Fruit fly (Drosophila melanogaster) whole organism, adult: Measurements from ENCODE around the gene CG4839.
A peak's percentile ranks its signal among the peaks of the same experiment; 100 is the strongest.

Experiments used
- CG11617 ChIP-seq: fragments of 200-800 bp; sonication (Bioruptor generic); optimal IDR thresholded peaks from 2 replicates; lab custom pipeline; 2017; ENCODE audit warnings: mild to moderate bottlenecking, missing biosample characterization, missing genetic modification reagents, missing genetic modification characterization
- CG12768 ChIP-seq: fragments of 200-800 bp; sonication (Bioruptor generic); optimal IDR thresholded peaks from 2 replicates; lab custom pipeline; 2017; ENCODE audit warnings: missing biosample characterization, missing genetic modification characterization, mild to moderate bottlenecking, moderate library complexity, missing genetic modification reagents
- CG14711 ChIP-seq: fragments of 200-800 bp; sonication (Bioruptor generic); optimal IDR thresholded peaks from 2 replicates; lab custom pipeline; 2018; ENCODE audit warnings: missing biosample characterization, mild to moderate bottlenecking, missing genetic modification characterization, moderate library complexity
- CG1620 ChIP-seq: fragments of 200-800 bp; sonication (Bioruptor generic); optimal IDR thresholded peaks from 2 replicates; lab custom pipeline; 2016; ENCODE audit warnings: missing biosample characterization, missing genetic modification characterization
- CG33017 ChIP-seq: fragments of 200-800 bp; sonication (Bioruptor generic); optimal IDR thresholded peaks from 2 replicates; lab custom pipeline; 2018; ENCODE audit warnings: missing biosample characterization, mild to moderate bottlenecking, missing genetic modification characterization, moderate library complexity
- CG5204 ChIP-seq: fragments of 200-800 bp; sonication (Bioruptor generic); optimal IDR thresholded peaks from 2 replicates; lab custom pipeline; 2016; ENCODE audit warnings: missing biosample characterization, missing genetic modification characterization
- CG7045 ChIP-seq: fragments of 200-800 bp; sonication (Bioruptor generic); optimal IDR thresholded peaks from 2 replicates; lab custom pipeline; 2017; ENCODE audit warnings: missing biosample characterization, mild to moderate bottlenecking, missing genetic modification characterization
- CG7101 ChIP-seq: fragments of 200-800 bp; sonication (Bioruptor generic); optimal IDR thresholded peaks from 2 replicates; lab custom pipeline; 2018; ENCODE audit warnings: missing biosample characterization, mild to moderate bottlenecking, missing genetic modification characterization, moderate library complexity
- Clk ChIP-seq: fragments of 200-800 bp; sonication (Bioruptor generic); optimal IDR thresholded peaks from 2 replicates; lab custom pipeline; 2017; ENCODE audit warnings: missing biosample characterization, missing genetic modification characterization
- Crg-1 ChIP-seq: fragments of 200-800 bp; sonication (Bioruptor generic); optimal IDR thresholded peaks from 2 replicates; lab custom pipeline; 2016; ENCODE audit warnings: missing biosample characterization, missing genetic modification characterization
- Hr96 ChIP-seq: fragments of 200-800 bp; sonication (Bioruptor generic); optimal IDR thresholded peaks from 2 replicates; lab custom pipeline; 2016; ENCODE audit warnings: missing biosample characterization, missing genetic modification characterization
- Mnt ChIP-seq: fragments of 200-800 bp; sonication (Bioruptor generic); optimal IDR thresholded peaks from 2 replicates; lab custom pipeline; 2016; ENCODE audit warnings: missing biosample characterization, mild to moderate bottlenecking, missing genetic modification characterization
- bab1 ChIP-seq: fragments of 200-800 bp; sonication (Bioruptor generic); optimal IDR thresholded peaks from 3 replicates; lab custom pipeline; 2019; ENCODE audit warnings: missing biosample characterization, mild to moderate bottlenecking, missing genetic modification characterization, moderate library complexity
- cic ChIP-seq: fragments of 200-800 bp; sonication (Bioruptor generic); optimal IDR thresholded peaks from 2 replicates; lab custom pipeline; 2017; ENCODE audit warnings: missing biosample characterization, mild to moderate bottlenecking, missing genetic modification characterization, moderate library complexity
- cnc ChIP-seq, 2 experiments: fragments of >200 bp; optimal IDR thresholded peaks; 2 replicates each; lab custom pipeline; 2017
- kay ChIP-seq: fragments of 200-800 bp; sonication (Bioruptor generic); peaks from one replicate; lab custom pipeline; 2016; ENCODE audit warnings: missing biosample characterization, missing genetic modification characterization, borderline replicate concordance
- ovo ChIP-seq: fragments of 200-800 bp; sonication (Bioruptor generic); optimal IDR thresholded peaks from 2 replicates; lab custom pipeline; 2016; ENCODE audit warnings: missing biosample characterization, missing genetic modification characterization
- pad ChIP-seq: fragments of 200-800 bp; sonication (Bioruptor generic); optimal IDR thresholded peaks from 3 replicates; lab custom pipeline; 2017; ENCODE audit warnings: missing biosample characterization, missing genetic modification characterization, mild to moderate bottlenecking, moderate library complexity, missing genetic modification reagents
- tj ChIP-seq: fragments of 200-800 bp; sonication (Bioruptor generic); optimal IDR thresholded peaks from 3 replicates; lab custom pipeline; 2017; ENCODE audit warnings: missing biosample characterization, mild to moderate bottlenecking, missing genetic modification characterization, moderate library complexity
- toe ChIP-seq: fragments of 200-800 bp; sonication (Bioruptor generic); optimal IDR thresholded peaks from 2 replicates; lab custom pipeline; 2016; ENCODE audit warnings: missing biosample characterization, missing genetic modification characterization

The CG4839 gene

DNA sequence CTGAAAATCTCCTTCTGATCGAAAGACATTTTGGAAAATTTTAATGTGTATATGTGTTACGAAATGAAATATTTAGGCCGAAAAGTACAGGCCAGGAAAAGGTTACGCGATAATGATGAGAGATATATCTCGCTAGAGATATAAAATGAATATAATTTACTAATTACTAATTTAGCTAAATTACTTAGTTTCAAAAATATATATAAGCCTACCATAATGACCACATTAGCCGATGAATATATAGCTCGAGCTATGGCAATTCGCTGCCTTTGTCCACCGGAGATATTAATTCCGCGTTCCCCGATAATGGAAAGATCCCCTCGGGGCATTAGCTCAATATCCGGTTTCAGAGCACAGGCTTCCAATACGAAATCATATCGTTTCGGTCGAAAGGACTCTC is 46.8 kb downstream of the CG4839 start, which contains the start of gene Fum4:
Gene Fum4, minus strand, starts transcription at position 101 of the 400 bp plus-strand sequence.
- TF ChIP-seq Clk (GFP tag; lab: Kevin White, UChicago): no peak
- TF ChIP-seq Hr96 (GFP tag; lab: Kevin White, UChicago): no peak
- TF ChIP-seq kay (GFP tag; lab: Kevin White, UChicago): no peak
- TF ChIP-seq bab1 (GFP tag; lab: Kevin White, UChicago): no peak
- TF ChIP-seq toe (GFP tag; lab: Kevin White, UChicago): no peak
- no peak for TF ChIP-seq Mnt (GFP tag; lab: Kevin White, UChicago)
- no peak for TF ChIP-seq CG33017
- no peak for TF ChIP-seq CG5204
- TF ChIP-seq CG12768 (GFP tag; lab: Kevin White, UChicago): no peak
- TF ChIP-seq ovo: no peak
- no peak for TF ChIP-seq pad (GFP tag; lab: Kevin White, UChicago)
- TF ChIP-seq CG7045 (GFP tag; lab: Kevin White, UChicago): no peak
- no peak for TF ChIP-seq CG1620 (GFP tag; lab: Kevin White, UChicago)
- TF ChIP-seq CG14711 (tag; lab: Kevin White, UChicago): no peak
- TF ChIP-seq Crg-1 (GFP tag; lab: Kevin White, UChicago): no peak
- TF ChIP-seq CG11617 (GFP tag; lab: Kevin White, UChicago): no peak
- TF ChIP-seq cic (GFP tag; lab: Kevin White, UChicago): no peak
- no peak for TF ChIP-seq tj (GFP tag; lab: Kevin White, UChicago)
- TF ChIP-seq CG7101: no peak
- no peak for TF ChIP-seq cnc (optimal IDR thresholded peaks at IDR 0.05; lab: Kevin White, UChicago)

DNA sequence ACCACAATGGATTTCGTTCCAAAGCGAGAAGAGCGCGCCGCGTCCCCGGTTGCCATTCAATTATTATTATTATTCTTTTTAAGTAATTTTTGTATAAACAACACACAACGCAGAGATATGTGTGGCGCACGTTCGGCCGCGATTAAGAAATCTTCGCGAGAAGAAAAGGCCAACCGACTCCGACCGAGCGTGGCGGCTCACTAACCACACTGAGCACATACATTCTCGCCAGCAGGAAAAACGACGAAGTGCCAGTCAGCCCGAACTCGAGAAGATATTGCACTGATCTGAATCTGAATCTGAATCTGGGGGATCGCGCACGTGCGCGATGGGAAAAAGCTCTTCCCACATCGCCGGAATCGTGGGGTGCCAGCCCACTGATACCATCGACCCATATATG is 54.3 kb downstream of the CG4839 start, which contains the start of gene Sur:
Gene Sur, minus strand, starts transcription at position 207 of the 400 bp plus-strand sequence.
- TF ChIP-seq Clk (GFP tag; lab: Kevin White, UChicago) (no peak), cic (GFP tag; lab: Kevin White, UChicago) (no peak), CG1620 (GFP tag; lab: Kevin White, UChicago) (no peak)

DNA sequence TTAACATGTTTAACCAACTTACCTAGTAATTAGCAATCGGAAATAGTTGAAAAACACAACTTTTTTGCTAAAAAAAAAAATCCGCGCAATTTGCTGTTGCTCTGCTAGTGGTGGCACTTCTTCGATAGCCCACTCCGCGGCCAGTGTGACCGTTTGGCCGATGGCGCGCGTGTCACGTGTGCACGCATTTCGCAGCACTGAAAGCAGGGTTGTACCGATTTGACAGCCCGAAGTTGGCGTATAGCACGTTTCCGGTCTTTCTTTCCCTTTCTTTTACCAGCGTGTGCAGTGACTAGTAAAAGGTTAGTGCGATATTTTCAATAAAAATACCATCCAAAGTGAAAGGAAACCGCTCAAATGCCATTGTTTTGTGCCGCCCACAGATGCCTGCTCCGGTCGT is 56.3 kb downstream of the CG4839 start, which contains the start of the genes Ripalpha and RpL7:
Gene Ripalpha, minus strand, starts transcription at position 128 of the 400 bp plus-strand sequence.
Gene RpL7, plus strand, starts transcription at position 158 of the 400 bp plus-strand sequence.
- peak; percentile 98 for TF ChIP-seq CG11617 (GFP tag; lab: Kevin White, UChicago)
- no peak for TF ChIP-seq kay (GFP tag; lab: Kevin White, UChicago)
- peak; percentile 99 for TF ChIP-seq CG1620 (GFP tag; lab: Kevin White, UChicago)
- TF ChIP-seq Crg-1 (GFP tag; lab: Kevin White, UChicago): peak; percentile 99
- TF ChIP-seq Clk (GFP tag; lab: Kevin White, UChicago): peak; percentile 94
- TF ChIP-seq cnc (optimal IDR thresholded peaks at IDR 0.05; lab: Kevin White, UChicago): no peak
- TF ChIP-seq CG7045 (GFP tag; lab: Kevin White, UChicago): peak; percentile 97
- peak; percentile 93 for TF ChIP-seq pad (GFP tag; lab: Kevin White, UChicago)
- no peak for TF ChIP-seq CG5204
- no peak for TF ChIP-seq Hr96 (GFP tag; lab: Kevin White, UChicago)
- TF ChIP-seq ovo: peak; percentile 99
- peak; percentile 93 for TF ChIP-seq cic (GFP tag; lab: Kevin White, UChicago)
- peak; percentile 96 for TF ChIP-seq CG12768 (GFP tag; lab: Kevin White, UChicago)
- peak; percentile 94 for TF ChIP-seq bab1 (GFP tag; lab: Kevin White, UChicago)
- TF ChIP-seq CG7101: peak; percentile 98
- peak; percentile 94 for TF ChIP-seq toe (GFP tag; lab: Kevin White, UChicago)
- peak; percentile 99 for TF ChIP-seq Mnt (GFP tag; lab: Kevin White, UChicago)
- TF ChIP-seq CG14711 (tag; lab: Kevin White, UChicago): peak; percentile 93
- peak; percentile 89 for TF ChIP-seq tj (GFP tag; lab: Kevin White, UChicago)
- peak; percentile 90 for TF ChIP-seq CG33017

DNA sequence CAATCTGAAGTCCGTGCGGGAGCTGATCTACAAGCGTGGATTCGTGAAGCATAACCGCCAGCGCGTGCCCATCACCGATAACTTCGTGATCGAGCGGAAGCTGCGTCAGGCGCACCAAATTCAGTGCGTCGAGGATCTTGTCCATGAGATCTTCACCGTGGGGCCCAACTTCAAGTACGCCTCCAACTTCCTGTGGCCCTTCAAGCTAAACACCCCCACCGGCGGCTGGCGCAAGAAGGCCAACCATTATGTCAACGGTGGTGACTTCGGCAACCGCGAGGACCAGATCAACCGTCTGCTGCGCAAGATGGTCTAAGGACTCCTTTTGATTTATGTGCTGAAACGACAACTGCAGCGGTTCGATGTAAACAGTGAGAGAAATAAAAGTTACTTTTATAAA is 57.2 kb downstream of the CG4839 start:
- TF ChIP-seq CG11617 (GFP tag; lab: Kevin White, UChicago) (no peak), CG33017 (no peak), Crg-1 (GFP tag; lab: Kevin White, UChicago) (no peak), toe (GFP tag; lab: Kevin White, UChicago) (no peak), ovo (no peak), cic (GFP tag; lab: Kevin White, UChicago) (no peak), cnc (optimal IDR thresholded peaks at IDR 0.05; lab: Kevin White, UChicago) (no peak), bab1 (GFP tag; lab: Kevin White, UChicago) (no peak), CG7101 (no peak), Hr96 (GFP tag; lab: Kevin White, UChicago) (no peak), tj (GFP tag; lab: Kevin White, UChicago) (no peak), CG5204 (no peak), CG12768 (GFP tag; lab: Kevin White, UChicago) (no peak), CG14711 (tag; lab: Kevin White, UChicago) (no peak), CG7045 (GFP tag; lab: Kevin White, UChicago) (no peak), CG1620 (GFP tag; lab: Kevin White, UChicago) (no peak), Clk (GFP tag; lab: Kevin White, UChicago) (no peak), kay (GFP tag; lab: Kevin White, UChicago) (no peak), Mnt (GFP tag; lab: Kevin White, UChicago) (no peak)

dm6 chr2L:10203933-10204509 is 59.4 kb downstream of the CG4839 start, which contains the start of gene CG34159:
CG34159 (minus strand) TSS chr2L:10204317.
- TF ChIP-seq CG11617 (GFP tag; lab: Kevin White, UChicago) (no peak), bab1 (GFP tag; lab: Kevin White, UChicago) (peak; percentile 42), ovo (peak; percentile 73)
